Worm (Caenorhabditis elegans): ENCODE data around the gene ZK757.10.

- TF ChIP-seq pha-4 (tag; optimal IDR thresholded peaks at IDR 0.05) (no peak), ceh-28 (tag; optimal IDR thresholded peaks at IDR 0.05) (no peak), skn-1 (tag; optimal IDR thresholded peaks at IDR 0.05) (no peak)
Observed at ce11 chrIII:9851547-9851946, 25.5 kb upstream of the ZK757.10 start, which contains the start of gene K11H3.3.
